Worm (Caenorhabditis elegans): ENCODE data around the gene F43C11.1.

Gene F43C11.1

ce11 chrII:2328963-2329442, 27.9 kb upstream of the F43C11.1 start, which contains the start of the genes ZK1240.8 and ZK1240.1:
Gene ZK1240.8 (minus strand): TSS chrII:2329063.
Gene ZK1240.1 (plus strand): TSS chrII:2329392.
- TF ChIP-seq fkh-2 (tag; optimal IDR thresholded peaks at IDR 0.05) (no peak), elt-1 (tag; optimal IDR thresholded peaks at IDR 0.05) (no peak)

ce11 chrII:2330462-2330861, 26.4 kb upstream of the F43C11.1 start:
- TF ChIP-seq ama-1 (optimal IDR thresholded peaks at IDR 0.05) = no peak
- no peak for TF ChIP-seq elt-3 (tag; optimal IDR thresholded peaks at IDR 0.05)
- TF ChIP-seq ceh-28 (tag; optimal IDR thresholded peaks at IDR 0.05) = no peak
- no peak for TF ChIP-seq skn-1 (tag; optimal IDR thresholded peaks at IDR 0.05)
- no peak for TF ChIP-seq jun-1 (tag; optimal IDR thresholded peaks at IDR 0.05)
- TF ChIP-seq tbx-2 (tag; optimal IDR thresholded peaks at IDR 0.05) = no peak
- no peak for TF ChIP-seq nhr-23 (tag; optimal IDR thresholded peaks at IDR 0.05)
- TF ChIP-seq pqm-1 (tag; optimal IDR thresholded peaks at IDR 0.05) = no peak
- TF ChIP-seq sea-2 (GFP tag; optimal IDR thresholded peaks at IDR 0.05) = no peak
- TF ChIP-seq nhr-43 (tag; optimal IDR thresholded peaks at IDR 0.05; ENCODE audit: poor library complexity, severe bottlenecking) = no peak
- TF ChIP-seq ceh-9 (tag; optimal IDR thresholded peaks at IDR 0.05) = no peak
- TF ChIP-seq egl-5 (tag; optimal IDR thresholded peaks at IDR 0.05) = no peak
- TF ChIP-seq nfya-1 (tag; optimal IDR thresholded peaks at IDR 0.05; ENCODE audit: insufficient read depth) = no peak
- TF ChIP-seq egl-27 (tag; optimal IDR thresholded peaks at IDR 0.05) = no peak

ce11 chrII:2332220-2332619, 24.7 kb upstream of the F43C11.1 start, which contains the start of gene F43C11.8:
Gene F43C11.8 (plus strand): TSS chrII:2332520.
- TF ChIP-seq pqm-1 (tag; optimal IDR thresholded peaks at IDR 0.05) = no peak
- TF ChIP-seq nhr-28 (tag; optimal IDR thresholded peaks at IDR 0.05) = no peak
- no peak for TF ChIP-seq nhr-25 (tag; optimal IDR thresholded peaks at IDR 0.05)
- TF ChIP-seq fkh-2 (tag; optimal IDR thresholded peaks at IDR 0.05) = no peak
- TF ChIP-seq elt-3 (tag; optimal IDR thresholded peaks at IDR 0.05) = no peak
- TF ChIP-seq ceh-82 (tag; optimal IDR thresholded peaks at IDR 0.05) = no peak
- TF ChIP-seq R02D3.7 (tag; optimal IDR thresholded peaks at IDR 0.05) = no peak
- no peak for TF ChIP-seq ztf-4 (tag; optimal IDR thresholded peaks at IDR 0.05)
- no peak for TF ChIP-seq hmg-11 (tag; optimal IDR thresholded peaks at IDR 0.05)
- no peak for TF ChIP-seq nhr-76 (tag; optimal IDR thresholded peaks at IDR 0.05)
- no peak for TF ChIP-seq ama-1 (optimal IDR thresholded peaks at IDR 0.05)
- no peak for TF ChIP-seq pha-4 (tag; optimal IDR thresholded peaks at IDR 0.05)
- no peak for TF ChIP-seq fos-1 (tag; optimal IDR thresholded peaks at IDR 0.05)
- no peak for TF ChIP-seq unc-62 (GFP tag; optimal IDR thresholded peaks at IDR 0.05)
- no peak for TF ChIP-seq ceh-16 (tag; optimal IDR thresholded peaks at IDR 0.05)

ce11 chrII:2335572-2335971, 21.3 kb upstream of the F43C11.1 start, which contains the start of gene F43C11.7:
Gene F43C11.7 (plus strand): TSS chrII:2335897.
- TF ChIP-seq mml-1 (tag; optimal IDR thresholded peaks at IDR 0.05) (no peak), nhr-237 (tag; optimal IDR thresholded peaks at IDR 0.05) (no peak), pqm-1 (tag; optimal IDR thresholded peaks at IDR 0.05) (peak; percentile 49), jun-1 (tag; optimal IDR thresholded peaks at IDR 0.05) (no peak), ZK546.5 (tag; optimal IDR thresholded peaks at IDR 0.05) (no peak), aly-2 (tag; optimal IDR thresholded peaks at IDR 0.05) (no peak), ceh-82 (tag; optimal IDR thresholded peaks at IDR 0.05) (no peak), ceh-16 (tag; optimal IDR thresholded peaks at IDR 0.05) (no peak), ceh-9 (tag; optimal IDR thresholded peaks at IDR 0.05) (no peak), mdl-1 (tag; optimal IDR thresholded peaks at IDR 0.05) (no peak), fkh-2 (tag; optimal IDR thresholded peaks at IDR 0.05) (no peak), daf-12 (tag; optimal IDR thresholded peaks at IDR 0.05) (no peak), snpc-4 (tag; optimal IDR thresholded peaks at IDR 0.05) (no peak), fkh-10 (GFP tag; optimal IDR thresholded peaks at IDR 0.05) (no peak), unc-39 (tag; optimal IDR thresholded peaks at IDR 0.05) (no peak), elt-2 (tag; optimal IDR thresholded peaks at IDR 0.05) (peak; percentile 87), pha-4 (tag; optimal IDR thresholded peaks at IDR 0.05) (peak; percentile 51), elt-3 (tag; optimal IDR thresholded peaks at IDR 0.05) (no peak)

Measured in whole organism, L3 larva.